Fruit fly (Drosophila melanogaster) whole organism, embryonic: ENCODE measurements around the gene SC35.

Source experiments
- Abd-B ChIP-seq: fragments of 200-800 bp; sonication (Bioruptor generic); optimal IDR thresholded peaks from 2 replicates; lab custom pipeline; 2018; ENCODE audit warnings: missing biosample characterization, mild to moderate bottlenecking, missing genetic modification characterization, moderate library complexity
- B-H1 ChIP-seq: fragments of 200-800 bp; sonication (Bioruptor generic); IDR thresholded peaks from 3 replicates; pipeline ENCODE4 v1.3.6; 2022; ENCODE audit warnings: missing biosample characterization, missing genetic modification characterization
- CG11723 ChIP-seq: fragments of 200-800 bp; sonication (Bioruptor generic); optimal IDR thresholded peaks from 2 replicates; lab custom pipeline; 2017; ENCODE audit warnings: missing biosample characterization, mild to moderate bottlenecking, missing genetic modification characterization
- CG12391 ChIP-seq: fragments of 200-800 bp; sonication (Bioruptor generic); optimal IDR thresholded peaks from 3 replicates; lab custom pipeline; 2018; ENCODE audit warnings: missing biosample characterization, mild to moderate bottlenecking, missing genetic modification characterization, moderate library complexity
- CG12659 ChIP-seq: fragments of 200-800 bp; sonication (Bioruptor generic); optimal IDR thresholded peaks from 3 replicates; lab custom pipeline; 2017; ENCODE audit warnings: mild to moderate bottlenecking, missing biosample characterization, missing genetic modification reagents, missing genetic modification characterization
- CG12942 ChIP-seq: fragments of 200-800 bp; sonication (Bioruptor generic); optimal IDR thresholded peaks from 3 replicates; lab custom pipeline; 2016; ENCODE audit warnings: missing biosample characterization, missing genetic modification characterization
- CG16863 ChIP-seq: fragments of 200-800 bp; sonication (Bioruptor generic); optimal IDR thresholded peaks from 3 replicates; lab custom pipeline; 2016; ENCODE audit warnings: missing biosample characterization, missing genetic modification characterization
- CG18262 ChIP-seq: fragments of 200-800 bp; optimal IDR thresholded peaks from 3 replicates; lab custom pipeline; 2019; ENCODE audit warnings: missing biosample characterization, mild to moderate bottlenecking, missing genetic modification characterization, moderate library complexity
- CG18599 ChIP-seq: fragments of 200-800 bp; sonication (Bioruptor generic); optimal IDR thresholded peaks from 3 replicates; lab custom pipeline; 2017; ENCODE audit warnings: missing biosample characterization, missing genetic modification characterization, mild to moderate bottlenecking, moderate library complexity, missing genetic modification reagents
- CG2712 ChIP-seq: fragments of 200-800 bp; optimal IDR thresholded peaks from 3 replicates; lab custom pipeline; 2019; ENCODE audit warnings: missing biosample characterization, mild to moderate bottlenecking, missing genetic modification characterization, moderate library complexity
- CG31388 ChIP-seq: fragments of 200-800 bp; sonication (Bioruptor generic); optimal IDR thresholded peaks from 2 replicates; lab custom pipeline; 2016; ENCODE audit warnings: missing biosample characterization, missing genetic modification characterization
- CG31441 ChIP-seq: fragments of 200-800 bp; sonication (Bioruptor generic); IDR thresholded peaks from 2 replicates; pipeline ENCODE4 v1.3.6; 2022; ENCODE audit warnings: missing biosample characterization, missing genetic modification characterization
- CG33213 ChIP-seq: fragments of 200-800 bp; sonication (Bioruptor generic); optimal IDR thresholded peaks from 3 replicates; lab custom pipeline; 2016; ENCODE audit warnings: missing biosample characterization, missing genetic modification characterization
- CG34422 ChIP-seq: fragments of 200-800 bp; sonication (Bioruptor generic); IDR thresholded peaks from 3 replicates; pipeline ENCODE4 v1.3.6; 2022; ENCODE audit warnings: missing biosample characterization, missing genetic modification characterization
- CG43689 ChIP-seq: fragments of 200-800 bp; sonication (Bioruptor generic); IDR thresholded peaks from 2 replicates; pipeline ENCODE4 v1.3.6; 2022; ENCODE audit warnings: missing biosample characterization, missing genetic modification characterization
- CG5953 ChIP-seq: fragments of 200-800 bp; sonication (Bioruptor generic); IDR thresholded peaks from 2 replicates; pipeline ENCODE4 v1.3.6; 2022; ENCODE audit warnings: missing biosample characterization, missing genetic modification characterization
- CG6791 ChIP-seq: fragments of 200-800 bp; sonication (Bioruptor generic); IDR thresholded peaks from 3 replicates; pipeline ENCODE4 v1.3.6; 2022; ENCODE audit warnings: missing biosample characterization, missing genetic modification characterization; ENCODE audit not compliant: partially characterized antibody
- CG7556 ChIP-seq: fragments of 200-800 bp; sonication (Bioruptor generic); optimal IDR thresholded peaks from 2 replicates; lab custom pipeline; 2017; ENCODE audit warnings: missing biosample characterization, mild to moderate bottlenecking, missing genetic modification characterization
- CG7963 ChIP-seq: fragments of 200-800 bp; sonication (Bioruptor generic); IDR thresholded peaks from 3 replicates; pipeline ENCODE4 v1.3.6; 2022; ENCODE audit warnings: missing biosample characterization, missing genetic modification characterization; ENCODE audit not compliant: partially characterized antibody
- CG8089 ChIP-seq: fragments of 200-800 bp; sonication (Bioruptor generic); optimal IDR thresholded peaks from 3 replicates; lab custom pipeline; 2016; ENCODE audit warnings: missing biosample characterization, missing genetic modification characterization
- CG8281 ChIP-seq: fragments of 200-800 bp; sonication (Bioruptor generic); optimal IDR thresholded peaks from 2 replicates; lab custom pipeline; 2018; ENCODE audit warnings: missing biosample characterization, mild to moderate bottlenecking, missing genetic modification characterization, moderate library complexity
- CG9609 ChIP-seq: fragments of 200-800 bp; sonication (Bioruptor generic); optimal IDR thresholded peaks from 3 replicates; lab custom pipeline; 2016; ENCODE audit warnings: missing biosample characterization, missing genetic modification characterization
- CTCF ChIP-seq: fragments of 200-800 bp; sonication (Bioruptor generic); optimal IDR thresholded peaks from 2 replicates; lab custom pipeline; 2017; ENCODE audit warnings: missing biosample characterization, mild to moderate bottlenecking, missing genetic modification characterization, moderate library complexity
- Camta ChIP-seq: fragments of 200-800 bp; sonication (Bioruptor generic); optimal IDR thresholded peaks from 2 replicates; lab custom pipeline; 2016; ENCODE audit warnings: missing biosample characterization, missing genetic modification characterization
- CoRest ChIP-seq: fragments of 200-800 bp; sonication (Bioruptor generic); optimal IDR thresholded peaks from 3 replicates; lab custom pipeline; 2018; ENCODE audit warnings: missing biosample characterization, mild to moderate bottlenecking, missing genetic modification characterization, moderate library complexity
- Dfd ChIP-seq, 2 experiments: fragments of >200 bp; optimal IDR thresholded peaks; 2 replicates each; lab custom pipeline; 2017; ENCODE audit warnings: missing biosample characterization in 2 of 2, missing genetic modification characterization in 2 of 2
- Dip2 ChIP-seq: fragments of 200-800 bp; sonication (Bioruptor generic); IDR thresholded peaks from 2 replicates; pipeline ENCODE4 v1.3.6; 2022; ENCODE audit warnings: missing biosample characterization, missing genetic modification characterization
- Doc3 ChIP-seq: fragments of 200-800 bp; sonication (Bioruptor generic); IDR thresholded peaks from 3 replicates; pipeline ENCODE4 v1.3.6; 2022; ENCODE audit warnings: missing biosample characterization, missing genetic modification characterization; ENCODE audit not compliant: partially characterized antibody
- Ets65A ChIP-seq: fragments of 200-800 bp; sonication (Bioruptor generic); peaks from one replicate; lab custom pipeline; 2016; ENCODE audit warnings: missing biosample characterization, missing genetic modification characterization
- Fer1 ChIP-seq: fragments of 200-800 bp; sonication (Bioruptor generic); optimal IDR thresholded peaks from 2 replicates; lab custom pipeline; 2017; ENCODE audit warnings: missing biosample characterization, mild to moderate bottlenecking, missing genetic modification characterization
- Hsf ChIP-seq: fragments of 200-800 bp; sonication (Bioruptor generic); optimal IDR thresholded peaks from 3 replicates; lab custom pipeline; 2016; ENCODE audit warnings: missing biosample characterization, missing genetic modification characterization
- Nf-YA ChIP-seq: fragments of 200-800 bp; sonication (Bioruptor generic); IDR thresholded peaks from 2 replicates; pipeline ENCODE4 v1.3.6; 2022; ENCODE audit warnings: missing biosample characterization, missing genetic modification characterization
- YL-1 ChIP-seq: fragments of 200-800 bp; sonication (Bioruptor generic); optimal IDR thresholded peaks from 3 replicates; lab custom pipeline; 2017; ENCODE audit warnings: missing biosample characterization, mild to moderate bottlenecking, missing genetic modification characterization
- al ChIP-seq: fragments of 200-800 bp; sonication (Bioruptor generic); IDR thresholded peaks from 2 replicates; pipeline ENCODE4 v1.3.6; 2022; ENCODE audit warnings: missing biosample characterization, missing genetic modification characterization
- bowl ChIP-seq: fragments of 200-800 bp; sonication (Bioruptor generic); IDR thresholded peaks from 2 replicates; pipeline ENCODE4 v1.3.6; 2022; ENCODE audit warnings: missing biosample characterization, missing genetic modification characterization
- cas ChIP-seq: fragments of 200-800 bp; sonication (Bioruptor generic); IDR thresholded peaks from 2 replicates; pipeline ENCODE4 v1.3.6; 2022; ENCODE audit warnings: missing biosample characterization, missing genetic modification characterization
- ci ChIP-seq: fragments of 200-800 bp; sonication (Bioruptor generic); IDR thresholded peaks from 3 replicates; pipeline ENCODE4 v1.3.6; 2022; ENCODE audit warnings: missing biosample characterization, missing genetic modification characterization
- en ChIP-seq: fragments of 200-800 bp; sonication (Bioruptor generic); optimal IDR thresholded peaks from 2 replicates; lab custom pipeline; 2016; ENCODE audit warnings: missing biosample characterization, missing genetic modification characterization
- esg ChIP-seq: fragments of 200-800 bp; sonication (Bioruptor generic); conservative IDR thresholded peaks from 2 replicates; pipeline ENCODE4 v1.3.6; 2022; ENCODE audit warnings: missing biosample characterization, missing genetic modification characterization
- eyg ChIP-seq: fragments of 200-800 bp; sonication (Bioruptor generic); optimal IDR thresholded peaks from 3 replicates; lab custom pipeline; 2016; ENCODE audit warnings: missing biosample characterization, missing genetic modification characterization
- fd96Cb ChIP-seq: fragments of 200-800 bp; sonication (Bioruptor generic); optimal IDR thresholded peaks from 2 replicates; lab custom pipeline; 2018; ENCODE audit warnings: missing biosample characterization, mild to moderate bottlenecking, missing genetic modification characterization, moderate library complexity
- ftz-f1 ChIP-seq: fragments of 200-800 bp; sonication (Bioruptor generic); optimal IDR thresholded peaks from 2 replicates; lab custom pipeline; 2016; ENCODE audit warnings: missing biosample characterization, missing genetic modification characterization
- gcm2 ChIP-seq: fragments of 200-800 bp; sonication (Bioruptor generic); optimal IDR thresholded peaks from 2 replicates; lab custom pipeline; 2016; ENCODE audit warnings: missing biosample characterization, missing genetic modification characterization
- hbn ChIP-seq: fragments of 200-800 bp; sonication (Bioruptor generic); IDR thresholded peaks from 2 replicates; pipeline ENCODE4 v1.3.6; 2022; ENCODE audit warnings: missing biosample characterization, missing genetic modification characterization; ENCODE audit not compliant: partially characterized antibody
- kah ChIP-seq: fragments of 200-800 bp; sonication (Bioruptor generic); optimal IDR thresholded peaks from 2 replicates; lab custom pipeline; 2018; ENCODE audit warnings: missing biosample characterization, mild to moderate bottlenecking, missing genetic modification characterization
- knrl ChIP-seq: fragments of 200-800 bp; sonication (Bioruptor generic); IDR thresholded peaks from 3 replicates; pipeline ENCODE4 v1.3.6; 2022; ENCODE audit warnings: missing biosample characterization, missing genetic modification characterization; ENCODE audit not compliant: partially characterized antibody
- oc ChIP-seq: fragments of 200-800 bp; sonication (Bioruptor generic); optimal IDR thresholded peaks from 2 replicates; lab custom pipeline; 2018; ENCODE audit warnings: missing biosample characterization, mild to moderate bottlenecking, missing genetic modification characterization, moderate library complexity
- onecut ChIP-seq: fragments of 200-800 bp; sonication (Bioruptor generic); IDR thresholded peaks from 2 replicates; pipeline ENCODE4 v1.3.6; 2022; ENCODE audit warnings: missing biosample characterization, missing genetic modification characterization
- otp ChIP-seq: fragments of 200-800 bp; sonication (Bioruptor generic); IDR thresholded peaks from 3 replicates; pipeline ENCODE4, ENCODE4 v1.3.6; 2022; ENCODE audit warnings: missing biosample characterization, missing genetic modification characterization
- repo ChIP-seq: fragments of 200-800 bp; sonication (Bioruptor generic); optimal IDR thresholded peaks from 2 replicates; lab custom pipeline; 2016; ENCODE audit warnings: missing biosample characterization, missing genetic modification characterization
- vnd ChIP-seq: fragments of 200-800 bp; sonication (Bioruptor generic); IDR thresholded peaks from 3 replicates; pipeline ENCODE4 v1.3.6; 2022; ENCODE audit warnings: missing biosample characterization, missing genetic modification characterization; ENCODE audit not compliant: partially characterized antibody

The SC35 gene

DNA sequence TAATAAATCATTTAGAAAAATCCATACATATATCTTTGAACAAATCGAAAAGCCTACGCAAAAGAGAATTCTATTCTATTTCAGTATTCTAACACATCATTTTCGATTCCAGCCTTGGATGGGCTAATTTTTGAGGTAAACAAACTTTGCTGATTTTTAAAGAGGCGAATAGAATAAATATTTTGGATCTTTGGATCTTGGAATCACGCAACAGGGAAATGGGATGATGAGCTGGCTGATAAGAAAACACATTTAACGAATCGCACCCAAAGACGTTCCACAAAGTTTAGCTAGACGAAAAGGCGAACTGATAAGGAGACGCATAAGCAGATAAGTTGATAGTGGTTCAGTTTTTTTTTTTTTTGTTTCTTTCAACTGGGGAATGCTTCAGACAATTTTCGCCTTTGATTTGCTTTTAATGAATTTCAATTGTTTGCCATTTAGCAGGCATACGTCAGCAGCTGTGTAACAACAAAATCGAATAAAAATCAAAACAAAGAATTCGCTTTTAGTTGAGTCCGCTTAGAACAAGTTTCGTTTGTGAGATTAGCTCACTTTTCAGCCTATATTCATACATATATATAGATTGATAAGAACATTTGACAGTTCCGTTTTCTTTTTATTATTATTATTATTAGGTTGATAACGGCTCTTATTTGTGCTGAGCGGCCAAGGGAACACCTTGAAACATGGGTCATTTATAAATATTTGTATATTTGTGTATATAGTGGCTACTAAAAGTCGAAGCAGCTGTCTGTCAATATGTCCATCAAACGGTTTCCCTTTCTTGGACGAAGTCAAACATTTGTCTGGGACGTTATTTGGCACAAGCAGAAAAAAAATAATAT is 30.9 kb upstream of the SC35 start (continued):
- TF ChIP-seq CG18599 (peak; percentile 47), CG8089 (no peak), hbn (no peak), CG16863 (no peak), Nf-YA (GFP tag; lab: Robert Waterston, UW) (no peak), Camta (GFP tag; lab: Kevin White, UChicago) (no peak), repo (GFP tag; lab: Kevin White, UChicago) (no peak), CG6791 (GFP tag; lab: Robert Waterston, UW) (no peak), CG7963 (GFP tag; lab: Robert Waterston, UW) (no peak), CG18262 (peak; percentile 20), fd96Cb (tag; lab: Kevin White, UChicago) (no peak), CG33213 (GFP tag; lab: Kevin White, UChicago) (no peak), eyg (GFP tag; lab: Kevin White, UChicago) (no peak), CG31441 (GFP tag; lab: Robert Waterston, UW) (peak; percentile 44; the same call in 1 of the 2 replicates), Ets65A (GFP tag; lab: Kevin White, UChicago) (no peak), CG11723 (GFP tag; lab: Kevin White, UChicago) (no peak), CG34422 (GFP tag; lab: Robert Waterston, UW) (no peak), CG8281 (tag; lab: Kevin White, UChicago) (peak; percentile 53), Doc3 (GFP tag; lab: Robert Waterston, UW) (no peak), CG9609 (GFP tag; lab: Kevin White, UChicago) (no peak), Dip2 (GFP tag; lab: Robert Waterston, UW) (no peak), CoRest (tag; lab: Kevin White, UChicago) (no peak), Hsf (GFP tag; lab: Kevin White, UChicago) (no peak), gcm2 (no peak), esg (GFP tag; lab: Robert Waterston, UW) (no peak), bowl (no peak), vnd (GFP tag; lab: Robert Waterston, UW) (no peak), B-H1 (GFP tag; lab: Robert Waterston, UW) (no peak; the same call in 2 of the 3 replicates), CG31388 (no peak), Fer1 (GFP tag; lab: Kevin White, UChicago) (peak; percentile 37), en (GFP tag; lab: Kevin White, UChicago) (no peak), CG2712 (tag; lab: Kevin White, UChicago) (no peak), al (GFP tag; lab: Robert Waterston, UW) (no peak), CG12942 (no peak), CG12659 (GFP tag; lab: Kevin White, UChicago) (peak; percentile 1), CG7556 (GFP tag; lab: Kevin White, UChicago) (no peak), cas (GFP tag; lab: Robert Waterston, UW) (no peak), CG12391 (tag; lab: Kevin White, UChicago) (no peak), ci (GFP tag; lab: Robert Waterston, UW) (no peak), kah (GFP tag; lab: Kevin White, UChicago) (no peak), CG43689 (no peak), onecut (GFP tag; lab: Robert Waterston, UW) (0 out of 2 replicates have a peak, but pooled peaks have one; percentile 17), YL-1 (GFP tag; lab: Kevin White, UChicago) (no peak), ftz-f1 (no peak), CG5953 (GFP tag; lab: Robert Waterston, UW) (no peak), otp (no peak), Dfd (GFP tag; optimal IDR thresholded peaks at IDR 0.05; lab: Kevin White, UChicago) (no peak), oc (tag; lab: Kevin White, UChicago) (no peak), Abd-B (GFP tag; lab: Kevin White, UChicago) (no peak), CTCF (no peak), knrl (no peak)
